Worm (Caenorhabditis elegans): ENCODE measurements around the gene C09G1.4.

ce11 chrX:15943709-15944108 is 62.7 kb downstream of the C09G1.4 start, which contains the start of gene mec-5:
- no peak for TF ChIP-seq ztf-11 (tag; optimal IDR thresholded peaks at IDR 0.05)
- TF ChIP-seq nhr-11 (tag; optimal IDR thresholded peaks at IDR 0.05) = no peak
- TF ChIP-seq nhr-28 (tag; optimal IDR thresholded peaks at IDR 0.05) = no peak
- no peak for TF ChIP-seq snpc-4 (tag; optimal IDR thresholded peaks at IDR 0.05)
- no peak for TF ChIP-seq ceh-82 (tag; optimal IDR thresholded peaks at IDR 0.05)
- TF ChIP-seq nhr-12 (tag; optimal IDR thresholded peaks at IDR 0.05) = no peak
- TF ChIP-seq fos-1 (tag; optimal IDR thresholded peaks at IDR 0.05) = no peak
- no peak for TF ChIP-seq daf-12 (tag; optimal IDR thresholded peaks at IDR 0.05)
- no peak for TF ChIP-seq egl-27 (tag; optimal IDR thresholded peaks at IDR 0.05)
- TF ChIP-seq nhr-76 (tag; optimal IDR thresholded peaks at IDR 0.05) = no peak

Data from whole organism, L3 larva.